Worm (Caenorhabditis elegans) whole organism, late embryonic: ENCODE measurements around the gene ttr-23.

ENCODE experiments used
- F13H6.1 ChIP-seq: sonication (generic microtip); optimal IDR thresholded peaks from 2 replicates; lab custom pipeline; 2016; ENCODE audit warnings: missing genetic modification characterization, missing compliant biosample characterization
- T23F11.4 ChIP-seq: fragments of 200-800 bp; sonication (Bioruptor generic); optimal IDR thresholded peaks from 2 replicates; lab custom pipeline; 2018; ENCODE audit warnings: mild to moderate bottlenecking, missing genetic modification characterization, missing compliant biosample characterization
- Y22D7AL.16 ChIP-seq: sonication (generic microtip); optimal IDR thresholded peaks from 2 replicates; lab custom pipeline; 2016; ENCODE audit warnings: missing genetic modification characterization, missing compliant biosample characterization
- ceh-14 ChIP-seq: sonication (generic microtip); optimal IDR thresholded peaks from 2 replicates; lab custom pipeline; 2016; ENCODE audit warnings: missing genotype, missing genetic modification characterization, missing compliant biosample characterization
- ceh-18 ChIP-seq: sonication (generic microtip); optimal IDR thresholded peaks from 2 replicates; lab custom pipeline; 2016; ENCODE audit warnings: missing genetic modification characterization, missing compliant biosample characterization
- ceh-2 ChIP-seq: sonication (generic microtip); optimal IDR thresholded peaks from 2 replicates; lab custom pipeline; 2016; ENCODE audit warnings: missing genotype, missing genetic modification characterization, missing compliant biosample characterization
- ceh-24 ChIP-seq: sonication (generic microtip); optimal IDR thresholded peaks from 2 replicates; lab custom pipeline; 2016; ENCODE audit warnings: mild to moderate bottlenecking, missing genetic modification characterization, missing compliant biosample characterization
- ceh-30 ChIP-seq: fragments of 150-350 bp; optimal IDR thresholded peaks from 2 replicates; lab custom pipeline; 2014; ENCODE audit warnings: missing biosample characterization, missing genetic modification characterization
- ceh-31 ChIP-seq: sonication (generic microtip); optimal IDR thresholded peaks from 2 replicates; lab custom pipeline; 2016; ENCODE audit warnings: missing genetic modification characterization, missing compliant biosample characterization
- ceh-9 ChIP-seq: sonication (generic microtip); optimal IDR thresholded peaks from 2 replicates; lab custom pipeline; 2016; ENCODE audit warnings: mild to moderate bottlenecking, missing genetic modification characterization, inconsistent platforms, missing compliant biosample characterization
- dve-1 ChIP-seq: sonication (generic microtip); optimal IDR thresholded peaks from 2 replicates; lab custom pipeline; 2017; ENCODE audit warnings: antibody characterized with exemption, mild to moderate bottlenecking, missing genetic modification characterization, missing compliant biosample characterization
- elt-2 ChIP-seq: sonication (generic microtip); optimal IDR thresholded peaks from 2 replicates; lab custom pipeline; 2016; ENCODE audit warnings: missing genetic modification reagents, missing genetic modification characterization, missing compliant biosample characterization
- elt-4 ChIP-seq: sonication (generic microtip); optimal IDR thresholded peaks from 2 replicates; lab custom pipeline; 2016; ENCODE audit warnings: missing genetic modification characterization, missing compliant biosample characterization
- eyg-1 ChIP-seq: sonication (generic microtip); optimal IDR thresholded peaks from 2 replicates; lab custom pipeline; 2016; ENCODE audit warnings: missing genotype, missing genetic modification characterization, missing compliant biosample characterization
- fax-1 ChIP-seq: sonication (generic microtip); optimal IDR thresholded peaks from 2 replicates; lab custom pipeline; 2016; ENCODE audit warnings: missing genotype, missing genetic modification characterization, missing compliant biosample characterization
- fkh-10 ChIP-seq: fragments of 150-350 bp; optimal IDR thresholded peaks from 2 replicates; lab custom pipeline; 2014; ENCODE audit warnings: missing biosample characterization, missing genetic modification reagents, missing genetic modification characterization
- fkh-6 ChIP-seq: sonication (generic microtip); optimal IDR thresholded peaks from 2 replicates; lab custom pipeline; 2016; ENCODE audit warnings: missing genetic modification characterization, missing compliant biosample characterization
- hlh-13 ChIP-seq: fragments of 200-800 bp; sonication (Bioruptor generic); optimal IDR thresholded peaks from 2 replicates; lab custom pipeline; 2018; ENCODE audit warnings: mild to moderate bottlenecking, missing genetic modification characterization, missing compliant biosample characterization
- hlh-15 ChIP-seq: sonication (generic microtip); optimal IDR thresholded peaks from 2 replicates; lab custom pipeline; 2016; ENCODE audit warnings: missing genetic modification characterization, missing compliant biosample characterization
- hlh-30 ChIP-seq: sonication (generic microtip); optimal IDR thresholded peaks from 2 replicates; lab custom pipeline; 2017; ENCODE audit warnings: antibody characterized with exemption, missing genetic modification characterization, missing compliant biosample characterization; ENCODE audit not compliant: insufficient read depth
- lin-11 ChIP-seq: fragments of 200-800 bp; sonication (Bioruptor generic); optimal IDR thresholded peaks from 2 replicates; lab custom pipeline; 2018; ENCODE audit warnings: mild to moderate bottlenecking, missing genetic modification characterization, missing compliant biosample characterization
- mec-3 ChIP-seq: sonication (generic microtip); optimal IDR thresholded peaks from 2 replicates; lab custom pipeline; 2016; ENCODE audit warnings: borderline replicate concordance, missing genetic modification characterization, missing compliant biosample characterization
- nhr-11 ChIP-seq: fragments of 150-350 bp; optimal IDR thresholded peaks from 2 replicates; lab custom pipeline; 2014; ENCODE audit warnings: missing biosample characterization, missing genetic modification characterization
- odd-2 ChIP-seq: sonication (generic microtip); optimal IDR thresholded peaks from 2 replicates; lab custom pipeline; 2017; ENCODE audit warnings: antibody characterized with exemption, mild to moderate bottlenecking, missing genetic modification characterization, missing compliant biosample characterization
- pag-3 ChIP-seq: sonication (generic microtip); optimal IDR thresholded peaks from 2 replicates; lab custom pipeline; 2016; ENCODE audit warnings: missing compliant biosample characterization, missing genetic modification characterization, borderline replicate concordance
- pat-9 ChIP-seq: fragments of 200-800 bp; sonication (Bioruptor generic); optimal IDR thresholded peaks from 2 replicates; lab custom pipeline; 2018; ENCODE audit warnings: mild to moderate bottlenecking, missing genetic modification characterization, moderate library complexity, missing compliant biosample characterization
- pha-2 ChIP-seq: sonication (generic microtip); optimal IDR thresholded peaks from 2 replicates; lab custom pipeline; 2017; ENCODE audit warnings: mild to moderate bottlenecking, missing genetic modification characterization, missing compliant biosample characterization
- pha-4 ChIP-seq: fragments of 150-350 bp; optimal IDR thresholded peaks from 2 replicates; lab custom pipeline; 2018; ENCODE audit warnings: missing biosample characterization, missing genetic modification reagents, missing genetic modification characterization
- pros-1 ChIP-seq: fragments of 150-350 bp; optimal IDR thresholded peaks from 2 replicates; lab custom pipeline; 2014; ENCODE audit warnings: missing biosample characterization, missing genetic modification reagents, missing genetic modification characterization
- sdc-2 ChIP-seq: sonication (generic microtip); optimal IDR thresholded peaks from 2 replicates; lab custom pipeline; 2016; ENCODE audit warnings: missing genotype, missing genetic modification characterization, missing compliant biosample characterization
- sox-2 ChIP-seq: fragments of 200-800 bp; sonication (Bioruptor generic); IDR thresholded peaks from 2 replicates; pipeline ENCODE4 v1.3.6; 2022; ENCODE audit warnings: missing genetic modification reagents, missing genetic modification characterization, missing compliant biosample characterization
- syd-9 ChIP-seq: sonication (generic microtip); optimal IDR thresholded peaks from 2 replicates; lab custom pipeline; 2016; ENCODE audit warnings: mild to moderate bottlenecking, missing genetic modification characterization, moderate library complexity, missing compliant biosample characterization
- tbx-2 ChIP-seq: sonication (generic microtip); optimal IDR thresholded peaks from 2 replicates; lab custom pipeline; 2016; ENCODE audit warnings: missing genetic modification characterization, missing compliant biosample characterization
- ttx-3 ChIP-seq: sonication (generic microtip); optimal IDR thresholded peaks from 2 replicates; lab custom pipeline; 2016; ENCODE audit warnings: missing genetic modification reagents, missing genetic modification characterization, missing compliant biosample characterization
- unc-3 ChIP-seq, 2 experiments: fragments of 200-800 bp in 1 of 2; sonication (Bioruptor generic) in 1 of 2; sonication (generic microtip) in 1 of 2; conservative IDR thresholded peaks in 1 of 2; optimal IDR thresholded peaks in 1 of 2; 2 replicates each; pipeline versions ENCODE4 v1.3.6 to Lab custom; 2016 to 2022; ENCODE audit warnings: missing compliant biosample characterization in 2 of 2, missing genetic modification characterization in 2 of 2, missing genetic modification reagents in 1 of 2
- unc-86 ChIP-seq: sonication (generic microtip); optimal IDR thresholded peaks from 2 replicates; lab custom pipeline; 2016; ENCODE audit warnings: missing genetic modification characterization, missing compliant biosample characterization
- zip-5 ChIP-seq: sonication (generic microtip); optimal IDR thresholded peaks from 2 replicates; lab custom pipeline; 2016; ENCODE audit warnings: missing genetic modification characterization, missing compliant biosample characterization
- ztf-16 ChIP-seq: sonication (generic microtip); optimal IDR thresholded peaks from 2 replicates; lab custom pipeline; 2017; ENCODE audit warnings: missing genetic modification characterization, missing compliant biosample characterization

Gene ttr-23

DNA sequence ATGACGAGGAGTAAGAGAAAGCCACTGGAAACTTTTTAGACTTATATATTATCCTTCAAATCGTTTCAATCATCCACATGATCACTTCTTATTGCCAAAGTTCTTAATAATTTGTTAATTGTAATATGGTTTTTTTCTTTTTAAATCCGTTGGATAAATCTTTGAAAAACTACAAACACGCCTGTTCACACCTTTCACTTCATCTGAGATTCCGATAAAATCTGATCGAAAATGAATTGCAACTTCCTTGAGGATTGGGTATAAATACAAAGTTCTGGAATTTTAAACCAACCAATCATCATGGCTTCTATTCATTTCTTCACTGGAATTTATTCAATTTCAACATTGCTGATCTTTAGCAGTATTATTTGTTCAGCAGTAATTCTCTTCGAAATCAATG, 29.0 kb downstream of the ttr-23 start, which contains the start of gene col-152:
Gene col-152, plus strand, starts transcription at position 301 of the 400 bp plus-strand sequence.
- TF ChIP-seq nhr-11 (no peak), unc-86 (no peak), ztf-16 (tag; lab: Kevin White, UChicago) (no peak), eyg-1 (tag; lab: Kevin White, UChicago) (no peak)

DNA sequence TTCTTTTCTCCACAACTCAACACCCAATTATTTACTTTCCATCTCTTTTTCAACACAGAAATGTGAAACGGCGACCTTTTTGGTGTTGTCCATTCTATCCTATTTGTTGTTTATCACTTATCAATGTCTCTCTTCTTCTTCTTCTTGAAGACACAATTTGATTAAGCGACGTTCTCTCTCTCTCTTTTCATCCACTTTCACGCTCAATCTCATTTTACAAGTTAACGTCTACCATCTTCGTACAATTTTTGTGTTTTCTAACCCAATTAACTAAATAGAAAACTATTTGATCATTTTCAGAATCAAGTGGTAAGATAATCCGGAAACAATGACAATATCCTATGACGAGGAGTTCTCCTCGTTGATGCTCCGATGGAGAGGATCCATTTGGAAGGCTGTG, 32.0 kb downstream of the ttr-23 start, which contains the start of gene best-14:
Gene best-14, plus strand, starts transcription at position 301 of the 400 bp plus-strand sequence.
- TF ChIP-seq pag-3 (tag; lab: Kevin White, UChicago) (no peak), ceh-18 (tag; lab: Kevin White, UChicago) (no peak), pha-4 (tag; lab: Kevin White, UChicago) (no peak), ceh-9 (tag; lab: Kevin White, UChicago) (no peak), F13H6.1 (tag; lab: Kevin White, UChicago) (no peak), odd-2 (no peak), ttx-3 (tag; lab: Kevin White, UChicago) (no peak), ceh-2 (no peak), dve-1 (tag; lab: Kevin White, UChicago) (no peak), pros-1 (tag; lab: Kevin White, UChicago) (no peak), lin-11 (tag; lab: Kevin White, UChicago) (no peak), ceh-14 (tag; lab: Kevin White, UChicago) (no peak), tbx-2 (tag; lab: Kevin White, UChicago) (no peak), fkh-6 (tag; lab: Kevin White, UChicago) (no peak), ztf-16 (tag; lab: Kevin White, UChicago) (no peak)

DNA sequence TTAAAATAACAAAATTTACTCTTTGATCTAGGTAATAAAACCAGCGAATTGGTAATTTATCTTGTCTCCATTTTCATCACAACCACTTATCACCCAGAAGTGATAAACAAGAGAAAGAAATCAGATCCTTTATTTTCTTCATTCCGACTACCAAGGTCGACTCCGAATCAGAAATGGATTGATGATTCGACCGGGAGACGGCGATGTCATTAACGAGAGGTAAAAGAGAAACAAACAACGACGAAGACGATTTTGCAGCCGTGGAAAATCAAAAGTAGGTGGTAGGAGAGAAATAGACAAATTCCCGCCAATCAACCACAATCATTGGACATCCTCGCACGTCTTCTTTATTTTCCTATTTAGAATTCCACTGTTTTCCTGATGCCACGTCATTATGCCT, 32.6 kb downstream of the ttr-23 start:
- TF ChIP-seq sox-2 (GFP tag; lab: Robert Waterston, UW) = no peak
- no peak for TF ChIP-seq ttx-3 (tag; lab: Kevin White, UChicago)
- TF ChIP-seq T23F11.4 (GFP tag; lab: Kevin White, UChicago) = no peak
- no peak for TF ChIP-seq Y22D7AL.16 (tag; lab: Kevin White, UChicago)
- TF ChIP-seq ceh-24 (tag; lab: Kevin White, UChicago) = no peak
- no peak for TF ChIP-seq nhr-11
- no peak for TF ChIP-seq ceh-30 (tag; lab: Kevin White, UChicago)
- TF ChIP-seq hlh-30 (tag; lab: Kevin White, UChicago) = no peak
- no peak for TF ChIP-seq hlh-15 (tag; lab: Kevin White, UChicago)
- TF ChIP-seq fkh-6 (tag; lab: Kevin White, UChicago) = no peak
- no peak for TF ChIP-seq pros-1 (tag; lab: Kevin White, UChicago)
- TF ChIP-seq unc-3 (GFP tag; conservative IDR thresholded peaks at IDR 0.05; lab: Robert Waterston, UW) = no peak
- no peak for TF ChIP-seq unc-3 (tag; optimal IDR thresholded peaks at IDR 0.05; lab: Kevin White, UChicago)
- no peak for TF ChIP-seq elt-2 (tag; lab: Kevin White, UChicago)
- no peak for TF ChIP-seq mec-3 (tag; lab: Kevin White, UChicago)
- TF ChIP-seq zip-5 (tag; lab: Kevin White, UChicago) = no peak
- no peak for TF ChIP-seq pat-9
- TF ChIP-seq elt-4 (tag; lab: Kevin White, UChicago) = no peak

DNA sequence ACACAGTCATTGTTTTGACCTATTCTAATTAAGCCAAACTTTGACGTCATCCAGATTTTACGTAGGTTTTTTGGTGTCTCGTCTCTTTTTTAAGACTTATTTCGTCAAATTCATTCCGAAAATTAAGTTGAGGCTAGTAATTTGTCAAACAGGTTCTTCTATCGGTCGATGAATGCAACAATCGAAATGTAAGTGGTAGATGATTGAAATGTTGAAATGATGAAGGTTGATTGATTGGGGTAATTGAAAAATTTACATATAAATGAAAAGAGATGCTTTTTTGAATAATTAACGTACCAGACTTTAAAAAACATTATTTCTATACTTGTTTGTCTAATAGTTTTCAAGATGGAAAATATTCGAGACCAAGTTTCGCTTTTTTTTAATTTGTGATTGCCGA, 33.3 kb downstream of the ttr-23 start:
- no peak for TF ChIP-seq hlh-13 (GFP tag; lab: Kevin White, UChicago)
- TF ChIP-seq ceh-18 (tag; lab: Kevin White, UChicago) = no peak
- no peak for TF ChIP-seq pat-9
- no peak for TF ChIP-seq pha-2 (tag; lab: Kevin White, UChicago)
- no peak for TF ChIP-seq tbx-2 (tag; lab: Kevin White, UChicago)
- TF ChIP-seq Y22D7AL.16 (tag; lab: Kevin White, UChicago) = no peak
- TF ChIP-seq fkh-10 (GFP tag; lab: Kevin White, UChicago) = no peak
- no peak for TF ChIP-seq pag-3 (tag; lab: Kevin White, UChicago)
- no peak for TF ChIP-seq ceh-14 (tag; lab: Kevin White, UChicago)
- no peak for TF ChIP-seq eyg-1 (tag; lab: Kevin White, UChicago)
- TF ChIP-seq ceh-31 (tag; lab: Kevin White, UChicago) = no peak
- TF ChIP-seq lin-11 (tag; lab: Kevin White, UChicago) = no peak
- no peak for TF ChIP-seq syd-9 (tag; lab: Kevin White, UChicago)
- TF ChIP-seq fax-1 (tag; lab: Kevin White, UChicago) = no peak
- TF ChIP-seq sdc-2 (tag; lab: Kevin White, UChicago) = no peak
- TF ChIP-seq dve-1 (tag; lab: Kevin White, UChicago) = no peak
- no peak for TF ChIP-seq fkh-6 (tag; lab: Kevin White, UChicago)
